Worm (Caenorhabditis elegans): ENCODE results near the gene srh-45.

DNA sequence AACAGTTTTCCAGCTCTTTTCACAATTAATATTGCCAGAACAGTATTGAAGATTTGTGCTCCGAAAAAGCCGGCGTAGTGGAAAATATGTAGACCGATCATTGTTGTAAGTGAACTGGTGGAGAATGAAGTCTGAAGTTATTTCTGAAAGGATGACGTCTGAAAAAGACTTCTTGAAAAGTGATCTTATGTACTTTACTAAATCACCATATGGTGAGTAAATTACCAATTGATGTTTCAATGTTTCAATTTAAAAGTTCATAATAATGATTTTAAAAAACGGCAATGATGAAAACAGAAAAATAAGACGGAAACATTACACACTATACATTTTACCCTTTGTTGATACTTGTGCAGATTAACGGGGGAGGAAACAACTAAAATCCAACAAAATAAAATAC, 18.9 kb upstream of the srh-45 start, which contains the start of gene str-141:
- TF ChIP-seq dao-5 (tag; optimal IDR thresholded peaks at IDR 0.05) (no peak), W03F9.2 (tag; optimal IDR thresholded peaks at IDR 0.05) (no peak)
